Fruit fly (Drosophila melanogaster) whole organism: ENCODE measurements around the gene Cyp6d4.

Source experiments
- CG8478 ChIP-seq: fragments of >200 bp; optimal IDR thresholded peaks from 2 replicates; lab custom pipeline; 2018; ENCODE audit warnings: inconsistent platforms
- pan ChIP-seq: fragments of >200 bp; optimal IDR thresholded peaks from 2 replicates; lab custom pipeline; 2017
- psq ChIP-seq: fragments of >200 bp; optimal IDR thresholded peaks from 2 replicates; lab custom pipeline; 2017
- usp ChIP-seq: fragments of >200 bp; optimal IDR thresholded peaks from 2 replicates; lab custom pipeline; 2017; ENCODE audit warnings: missing biosample characterization, missing genetic modification characterization, mixed read lengths

DNA sequence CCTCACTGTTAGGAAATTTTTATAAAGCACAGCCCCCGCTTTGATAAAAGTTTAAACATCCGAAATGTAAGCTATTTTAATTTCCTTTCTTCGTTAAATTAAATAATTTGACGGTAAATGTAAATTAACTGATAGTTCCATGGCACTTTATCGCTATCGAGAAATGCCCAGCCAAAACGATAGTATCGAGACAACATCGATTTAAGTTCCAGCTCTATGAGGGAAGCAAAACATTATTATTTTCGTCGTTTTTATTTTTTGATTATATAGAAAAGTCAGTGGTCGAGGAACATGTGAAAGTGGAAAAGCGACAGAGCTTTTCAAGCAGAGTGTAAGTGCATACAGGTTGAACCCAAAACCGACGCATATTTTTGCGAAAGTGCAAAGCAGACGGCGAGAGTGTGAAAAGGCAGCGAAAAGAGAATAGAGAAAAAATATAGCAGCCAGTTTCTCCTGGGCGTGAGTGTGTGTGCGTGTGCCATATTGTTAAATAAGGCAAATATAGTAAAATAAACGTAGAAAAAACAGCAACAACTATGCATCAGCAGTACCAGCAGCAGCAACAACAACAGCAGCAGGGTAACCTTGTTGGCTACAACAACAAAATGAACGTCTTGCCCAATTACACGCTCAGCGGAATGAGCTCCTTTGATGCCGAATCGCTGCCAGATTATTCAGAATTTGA, 28.8 kb downstream of the Cyp6d4 start, which contains the start of gene CG45049:
- TF ChIP-seq CG8478 (no peak), usp (GFP tag; lab: Kevin White, UChicago) (no peak), psq (lab: Kevin White, UChicago) (no peak), pan (no peak)
